Fruit fly (Drosophila melanogaster): Measurements from ENCODE around the gene CG31465.

Gene CG31465

DNA sequence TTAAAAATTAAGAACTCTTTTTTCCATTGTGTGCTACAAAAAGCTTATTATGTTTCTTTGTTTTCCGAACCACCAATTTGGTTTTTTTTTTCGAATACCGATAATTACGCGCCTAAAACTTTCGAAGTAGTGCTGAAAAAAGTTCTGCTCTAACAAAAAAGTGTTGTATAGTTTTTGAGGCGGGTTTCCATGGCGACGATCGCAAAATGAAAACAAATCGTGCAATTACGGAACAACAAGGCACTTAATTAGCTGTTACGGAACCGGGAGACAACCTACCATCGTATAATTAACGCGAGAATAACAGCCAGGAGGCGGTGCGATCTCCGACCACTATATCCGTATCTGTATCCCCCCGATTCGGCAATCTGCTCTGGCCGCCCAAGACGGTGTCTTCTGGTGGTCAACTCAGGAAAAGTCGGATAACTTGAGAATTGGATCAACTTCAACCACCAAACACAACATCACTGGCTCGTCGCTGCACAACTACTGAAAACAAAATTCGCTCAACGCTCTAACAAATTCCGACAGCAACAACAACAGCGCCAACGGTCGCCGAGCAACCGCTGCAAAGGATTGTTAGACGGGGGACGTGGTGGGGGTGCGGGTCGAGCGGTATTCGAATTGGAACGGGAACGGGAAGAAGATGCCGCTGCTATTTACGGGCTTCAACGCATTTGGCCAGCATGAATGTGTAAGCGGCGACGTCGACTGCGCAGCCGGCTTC is 6.4 kb downstream of the CG31465 start, which contains the start of the genes CG6678 and dnd:
CG6678 (plus strand) TSS at position 169 of the 727 bp plus-strand sequence.
dnd (minus strand) TSS at position 495 of the 727 bp plus-strand sequence.
- no peak for TF ChIP-seq noc (tag; optimal IDR thresholded peaks at IDR 0.05)

DNA sequence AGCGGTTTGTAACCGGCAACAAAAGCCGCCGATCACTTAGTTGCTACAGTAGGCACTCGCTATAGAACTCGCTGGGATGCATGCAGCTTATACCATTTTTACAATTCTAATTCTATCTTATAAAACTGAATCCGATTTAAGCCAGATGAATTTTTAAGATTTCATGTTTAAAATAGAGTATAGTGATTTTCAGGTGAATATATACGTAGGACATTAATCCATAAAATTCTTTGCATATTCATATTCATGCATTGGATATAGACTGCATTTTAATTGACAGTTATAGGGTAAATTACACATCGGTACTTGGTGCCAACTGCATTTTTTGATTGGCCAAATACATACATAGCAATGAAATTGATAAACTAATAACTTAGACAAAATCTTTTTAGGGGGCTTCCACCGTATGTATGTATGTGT is 7.0 kb downstream of the CG31465 start:
- no peak for TF ChIP-seq noc (tag; optimal IDR thresholded peaks at IDR 0.05)

DNA sequence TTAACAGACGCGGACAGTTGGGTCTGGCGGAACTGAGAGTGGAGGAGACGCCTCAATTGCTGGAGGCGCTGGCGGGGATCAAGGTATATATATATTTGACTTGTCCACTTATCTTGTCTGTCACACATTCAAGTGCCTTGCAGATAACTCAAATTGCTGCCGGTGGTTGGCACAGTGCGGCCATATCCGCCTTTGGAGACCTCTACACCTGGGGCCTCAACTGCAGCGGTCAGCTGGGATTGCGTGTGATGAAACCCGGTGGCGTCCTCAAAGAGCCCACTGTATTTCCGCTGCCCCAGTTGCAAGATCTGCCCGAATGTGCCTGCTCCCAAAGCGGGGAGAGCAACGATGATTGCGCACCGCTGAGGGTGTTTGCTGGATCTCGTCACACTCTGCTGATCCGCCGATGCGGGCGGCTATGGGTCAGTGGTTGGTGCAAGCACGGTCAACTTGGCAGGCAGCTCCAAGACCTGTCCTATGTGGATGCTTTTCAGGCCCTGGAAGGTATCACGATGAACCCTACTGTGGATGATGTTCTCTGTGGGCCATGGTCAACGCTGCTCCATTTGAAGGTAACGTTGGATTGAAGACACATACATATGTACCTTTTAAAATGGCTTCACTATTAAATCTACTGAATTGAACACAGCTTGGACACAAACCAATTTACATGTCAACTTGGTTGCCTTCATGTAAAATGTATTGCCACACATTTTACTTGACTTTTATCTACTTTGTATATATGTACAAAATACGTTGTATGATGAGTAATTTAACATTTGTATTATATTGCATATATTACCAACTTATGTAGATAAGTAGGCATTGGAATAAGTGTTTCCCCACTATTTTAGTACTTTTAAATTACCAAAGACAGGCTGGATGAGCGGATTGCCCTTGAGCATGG is 8.3 kb downstream of the CG31465 start, which contains the start of gene CG43844:
CG43844 (plus strand) TSS at position 844 of the 907 bp plus-strand sequence.
- TF ChIP-seq noc (tag; optimal IDR thresholded peaks at IDR 0.05) = peak; percentile 31

DNA sequence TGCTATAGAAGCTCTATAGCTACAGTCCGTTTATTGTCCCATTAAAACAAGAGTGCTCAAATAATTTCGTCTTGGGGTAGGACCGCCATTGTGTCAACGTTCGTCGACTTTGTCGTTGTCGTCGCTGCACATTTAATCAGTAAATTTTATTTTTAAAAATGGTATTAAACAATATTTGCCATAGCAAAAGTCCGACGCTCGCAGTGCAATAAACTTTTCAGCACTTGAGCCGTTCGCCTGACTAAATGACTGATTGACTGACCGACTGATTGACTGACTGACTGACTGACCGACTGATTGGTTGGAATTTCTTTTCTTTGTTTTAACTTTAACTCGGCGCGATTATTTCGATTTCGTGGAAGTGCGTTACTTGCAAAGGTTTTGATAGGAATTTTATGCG is 9.3 kb downstream of the CG31465 start:
- TF ChIP-seq noc (tag; optimal IDR thresholded peaks at IDR 0.05) = no peak

DNA sequence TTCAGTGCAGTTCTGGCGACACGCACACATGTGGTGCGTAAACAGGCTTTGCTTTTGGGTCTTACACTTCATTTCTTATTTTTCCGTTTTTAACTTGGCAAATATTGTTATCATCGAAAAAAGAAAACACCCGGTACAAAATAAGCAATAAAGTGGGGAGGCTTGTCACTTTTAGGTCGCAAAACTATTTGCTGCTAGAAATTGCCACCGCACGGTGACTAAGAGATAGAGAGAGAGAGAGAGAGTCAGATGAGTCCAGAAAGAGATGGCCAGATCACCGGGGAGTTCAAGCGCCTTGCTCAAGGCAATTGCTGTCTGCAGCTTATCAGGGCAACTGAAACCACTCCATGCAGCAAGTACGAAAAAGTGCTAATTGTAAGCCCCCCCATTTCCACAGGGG is 10.1 kb downstream of the CG31465 start:
- TF ChIP-seq noc (tag; optimal IDR thresholded peaks at IDR 0.05) = no peak

DNA sequence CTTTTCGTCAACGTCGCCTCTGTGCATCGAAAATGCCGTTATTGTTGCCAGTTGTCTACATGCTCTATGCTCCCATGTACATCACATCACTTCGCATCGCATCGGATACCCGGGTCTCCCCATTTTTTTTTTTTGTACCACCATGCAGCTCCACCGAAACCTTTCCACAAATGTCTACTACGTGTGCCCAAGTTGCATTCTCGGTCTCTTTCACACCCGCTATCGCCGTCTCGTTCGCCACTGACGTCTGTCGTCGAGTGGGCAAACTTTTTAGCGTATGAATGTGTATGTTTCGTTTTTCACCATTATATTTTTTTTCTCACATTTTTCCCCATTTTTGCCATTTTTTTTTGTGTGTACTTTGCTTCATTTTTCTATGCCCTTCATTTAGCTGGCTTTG is 11.8 kb downstream of the CG31465 start:
- no peak for TF ChIP-seq noc (tag; optimal IDR thresholded peaks at IDR 0.05)

DNA sequence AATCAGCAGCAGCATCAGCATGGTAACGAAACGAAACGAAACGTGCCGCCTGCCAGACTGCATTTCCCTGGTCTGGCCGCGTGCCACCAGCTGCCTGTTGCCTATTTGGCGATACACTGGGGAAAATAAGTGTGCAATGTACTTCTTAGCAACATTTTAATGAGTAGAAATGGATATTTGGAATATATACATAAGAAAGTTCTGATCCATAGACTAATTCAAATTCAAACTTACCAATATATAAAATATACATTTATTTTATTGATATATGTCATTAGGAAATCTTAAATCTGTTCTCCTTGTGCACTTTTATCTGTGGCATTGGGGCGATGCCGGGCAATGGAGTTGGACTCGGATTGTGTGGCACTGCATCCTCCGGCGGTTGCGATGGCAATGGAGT is 13.3 kb downstream of the CG31465 start:
- no peak for TF ChIP-seq noc (tag; optimal IDR thresholded peaks at IDR 0.05)

DNA sequence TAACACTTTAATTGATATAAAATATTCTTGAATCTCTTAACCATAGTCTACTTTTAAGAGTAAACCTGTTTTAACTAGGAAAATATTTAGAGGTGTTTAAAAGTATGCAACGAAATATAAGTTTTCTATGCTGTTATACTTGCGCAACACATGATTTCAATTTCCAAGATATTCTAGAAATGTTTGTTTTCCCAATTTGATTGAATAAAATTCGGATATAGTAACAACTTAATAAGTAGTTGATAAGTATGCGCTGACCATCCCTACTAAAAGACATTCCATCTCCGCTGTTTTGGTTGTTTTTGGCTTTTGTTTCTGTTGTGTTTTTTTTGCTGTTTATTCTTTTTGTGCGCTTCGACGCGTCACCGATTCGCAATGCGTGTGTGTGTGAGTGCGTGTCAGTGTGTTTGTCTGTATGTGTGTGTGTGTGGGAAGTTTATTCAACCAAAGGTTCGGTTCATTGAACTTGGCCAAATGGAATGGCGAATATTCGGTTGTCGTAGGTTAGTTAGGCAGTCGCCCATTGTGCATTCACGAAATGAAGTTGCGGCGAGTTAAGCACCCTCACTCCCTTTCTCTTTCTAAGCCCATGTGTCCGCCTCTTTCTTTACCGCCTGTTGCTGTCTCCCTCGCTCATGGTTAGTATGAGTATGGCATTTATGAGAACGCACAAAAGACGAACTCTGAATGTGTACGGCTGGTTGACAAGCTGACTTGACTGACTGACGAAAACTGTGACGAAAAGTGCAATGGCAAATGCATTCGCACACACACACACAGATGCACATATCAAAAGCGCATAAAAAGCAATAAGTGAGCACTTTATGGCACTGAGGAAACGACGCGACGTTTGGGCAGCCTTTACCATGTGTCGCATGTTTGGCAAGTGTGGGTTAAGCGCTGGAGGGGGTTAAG is 15.6 kb downstream of the CG31465 start:
- peak; percentile 25 for TF ChIP-seq noc (tag; optimal IDR thresholded peaks at IDR 0.05)

DNA sequence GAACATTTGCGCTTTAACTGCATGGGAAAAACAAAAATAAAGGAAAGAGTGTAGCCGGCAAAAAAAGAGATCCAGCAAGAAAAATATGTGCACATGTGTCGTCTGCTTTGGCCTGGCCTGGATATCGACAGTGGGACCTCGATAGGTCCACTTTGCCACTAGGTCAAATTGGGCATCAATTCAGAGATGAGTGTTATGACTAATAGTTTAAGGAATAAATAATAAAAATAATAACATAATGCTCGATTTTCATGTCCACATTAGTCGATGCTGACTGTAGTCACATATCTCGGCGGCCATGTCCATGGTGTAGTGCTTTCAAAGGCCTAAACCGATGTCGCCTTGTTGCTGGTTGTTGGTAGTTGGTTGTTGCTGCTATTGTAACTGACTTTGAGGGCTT is 17.0 kb downstream of the CG31465 start:
- TF ChIP-seq noc (tag; optimal IDR thresholded peaks at IDR 0.05) = no peak

DNA sequence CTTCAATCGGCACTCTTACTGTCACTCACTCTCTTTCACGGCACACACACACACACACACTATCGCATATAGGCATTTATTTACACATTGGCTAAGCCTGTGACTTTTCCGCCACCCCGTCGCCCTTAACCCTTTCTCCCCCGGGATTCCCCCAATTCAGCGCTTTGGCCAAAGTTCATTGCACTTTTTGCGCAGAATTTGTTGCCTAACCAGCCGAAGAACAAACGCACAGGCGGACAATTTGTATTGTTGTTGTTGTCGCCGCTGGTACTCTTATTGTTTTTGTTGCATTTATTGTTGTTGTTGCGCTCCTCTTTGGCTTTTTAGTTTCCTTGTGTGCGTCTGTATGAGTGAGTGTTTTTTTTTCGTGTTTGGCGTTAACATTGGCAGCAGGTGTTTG is 18.1 kb downstream of the CG31465 start:
- TF ChIP-seq noc (tag; optimal IDR thresholded peaks at IDR 0.05) = no peak

DNA sequence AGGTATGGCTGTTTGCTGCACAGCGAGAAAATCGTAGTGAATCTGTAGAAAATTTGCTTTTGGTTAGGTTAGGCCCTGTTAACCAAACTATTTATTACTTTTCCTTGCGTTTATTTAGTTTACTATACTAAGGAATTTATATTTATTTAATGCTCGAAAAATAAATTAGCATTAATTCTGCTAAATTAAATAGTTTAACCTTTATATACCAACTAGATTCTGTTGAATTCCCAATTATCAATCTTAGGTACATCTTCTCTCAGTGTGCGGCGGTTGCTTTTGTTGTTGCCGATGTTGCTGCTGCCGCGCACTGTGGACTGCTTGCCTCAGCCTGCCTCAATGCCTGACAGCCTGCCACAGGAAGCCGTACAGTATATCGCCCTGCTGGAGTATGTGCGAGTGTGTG is 18.6 kb downstream of the CG31465 start:
- TF ChIP-seq noc (tag; optimal IDR thresholded peaks at IDR 0.05) = no peak

DNA sequence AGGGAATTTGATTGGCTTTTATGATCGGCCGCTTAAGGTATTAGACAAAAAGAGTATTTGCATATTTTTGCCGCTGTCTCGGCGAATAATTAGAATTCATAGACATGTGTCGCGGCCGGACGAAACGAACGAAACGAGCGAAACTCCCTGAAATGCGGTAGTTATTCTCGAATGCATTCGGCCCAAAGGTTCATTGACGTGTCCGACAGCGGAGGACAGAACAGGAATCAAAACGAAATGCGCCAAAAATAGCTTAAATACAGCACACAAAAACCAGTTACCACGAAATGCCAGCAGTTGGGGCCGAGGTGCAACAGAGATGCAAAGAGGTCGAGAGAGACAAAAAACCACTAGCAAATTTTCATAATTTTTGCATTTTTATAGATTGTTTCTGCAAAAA is 23.7 kb downstream of the CG31465 start:
- TF ChIP-seq noc (tag; optimal IDR thresholded peaks at IDR 0.05) = no peak

DNA sequence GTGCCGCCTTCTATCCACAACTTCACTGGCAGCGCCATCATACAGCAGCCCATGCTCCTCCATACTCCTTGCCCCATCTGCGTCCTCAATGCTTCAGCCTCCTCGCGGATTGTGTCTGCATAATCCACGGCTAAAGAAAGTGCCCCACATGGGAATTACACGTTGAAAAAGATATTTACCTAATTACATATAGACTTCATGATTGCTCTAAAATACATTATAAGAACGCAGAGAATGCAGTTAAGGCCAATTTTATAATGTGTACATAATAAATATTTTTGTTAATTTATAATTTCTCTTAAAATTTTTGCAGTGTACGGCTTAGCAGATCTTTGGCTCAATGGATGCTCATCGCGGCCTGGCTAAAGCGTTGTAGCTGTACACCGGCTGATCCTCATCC is 25.0 kb downstream of the CG31465 start:
- no peak for TF ChIP-seq noc (tag; optimal IDR thresholded peaks at IDR 0.05)

DNA sequence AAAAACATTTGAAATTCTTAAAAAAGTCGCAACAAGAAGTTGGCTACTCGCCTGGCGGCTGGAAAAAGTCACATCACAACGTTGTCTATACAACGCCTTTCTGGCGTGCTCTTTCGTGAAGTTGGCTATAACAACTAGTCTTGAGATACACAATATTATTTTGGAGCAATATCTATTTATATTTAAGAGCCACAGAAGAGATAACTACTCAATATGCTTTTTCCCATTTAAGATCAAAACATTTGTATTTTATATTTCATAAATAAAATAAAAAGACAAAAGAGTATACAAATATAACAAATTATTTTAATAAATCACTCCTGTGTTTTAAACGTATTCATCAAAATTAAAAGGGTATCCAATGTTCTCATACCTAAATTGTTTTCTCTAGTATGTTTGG is 26.3 kb downstream of the CG31465 start:
- TF ChIP-seq noc (tag; optimal IDR thresholded peaks at IDR 0.05) = no peak

DNA sequence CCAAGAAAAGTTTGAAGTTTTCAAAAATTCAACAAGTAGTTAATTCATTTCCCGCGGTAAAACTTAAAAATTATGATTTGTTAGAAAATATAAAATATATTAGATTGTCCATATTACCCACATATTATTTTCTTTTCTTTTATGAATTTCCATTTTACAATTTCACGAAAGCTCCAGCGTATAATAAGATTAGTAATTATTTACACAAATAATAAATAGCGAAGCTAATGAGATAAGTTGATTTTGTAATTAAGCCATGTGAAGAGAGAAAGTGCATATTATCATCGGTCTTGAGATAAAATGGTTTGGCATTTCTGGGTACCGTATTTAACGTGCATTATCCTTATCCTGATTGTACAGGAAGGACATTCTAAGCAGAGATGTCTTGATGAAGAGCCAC is 30.9 kb downstream of the CG31465 start, which contains the start of gene Qsox3:
Qsox3 (plus strand) TSS at position 301 of the 400 bp plus-strand sequence.
- no peak for TF ChIP-seq noc (tag; optimal IDR thresholded peaks at IDR 0.05)

DNA sequence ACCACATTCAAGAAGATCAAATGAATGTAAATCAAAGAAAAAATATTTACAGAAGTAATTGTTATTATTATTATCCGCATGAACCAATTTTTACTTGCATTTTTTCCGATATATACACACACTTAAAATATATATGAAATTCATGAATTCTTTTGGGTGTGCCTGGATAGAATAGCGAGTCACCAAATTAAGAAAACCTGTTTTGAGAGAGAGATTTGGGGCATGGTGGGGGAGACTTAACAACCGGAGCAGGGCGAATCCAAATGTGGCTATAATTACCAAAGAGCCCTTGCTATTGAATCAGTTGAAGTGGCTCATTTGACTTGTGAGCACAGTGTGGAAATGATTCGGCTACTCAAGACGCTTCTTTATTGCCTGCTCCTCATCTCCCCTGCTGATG is 32.8 kb downstream of the CG31465 start, which contains the start of gene Qsox2:
Qsox2 (plus strand) TSS at position 301 of the 400 bp plus-strand sequence.
- TF ChIP-seq noc (tag; optimal IDR thresholded peaks at IDR 0.05) = no peak
